Worm (Caenorhabditis elegans) whole organism, L1 larva: ENCODE results near the gene W02B3.4.
A peak's percentile ranks its signal among the peaks of the same experiment; 100 is the strongest.

Source experiments
- C04F5.9 ChIP-seq: sonication (generic microtip); optimal IDR thresholded peaks from 2 replicates; lab custom pipeline; 2016; ENCODE audit warnings: missing genetic modification characterization, missing compliant biosample characterization
- C34B4.2 ChIP-seq: sonication (generic microtip); optimal IDR thresholded peaks from 2 replicates; lab custom pipeline; 2017; ENCODE audit warnings: mild to moderate bottlenecking, missing genetic modification characterization, missing compliant biosample characterization
- F16B12.6 ChIP-seq: fragments of 150-350 bp; optimal IDR thresholded peaks from 2 replicates; lab custom pipeline; 2014; ENCODE audit warnings: missing biosample characterization, missing genetic modification characterization
- aha-1 ChIP-seq: fragments of 150-350 bp; optimal IDR thresholded peaks from 2 replicates; lab custom pipeline; 2014; ENCODE audit warnings: missing biosample characterization, missing genetic modification characterization
- alr-1 ChIP-seq: fragments of 200-800 bp; sonication (Bioruptor generic); optimal IDR thresholded peaks from 2 replicates; lab custom pipeline; 2018; ENCODE audit warnings: borderline replicate concordance, mild to moderate bottlenecking, missing genetic modification characterization, missing compliant biosample characterization
- aly-2 ChIP-seq: fragments of 150-350 bp; optimal IDR thresholded peaks from 2 replicates; lab custom pipeline; 2014; ENCODE audit warnings: missing biosample characterization, missing genetic modification characterization
- blmp-1 ChIP-seq: fragments of 150-350 bp; optimal IDR thresholded peaks from 2 replicates; lab custom pipeline; 2014; ENCODE audit warnings: missing biosample characterization, missing genetic modification characterization
- ceh-63 ChIP-seq: fragments of 200-800 bp; sonication (Bioruptor generic); optimal IDR thresholded peaks from 2 replicates; lab custom pipeline; 2018; ENCODE audit warnings: mild to moderate bottlenecking, missing genetic modification characterization, missing compliant biosample characterization
- ceh-82 ChIP-seq, 3 experiments: fragments of 150-350 bp in 1 of 3; sonication (generic microtip) in 2 of 3; optimal IDR thresholded peaks; 2 replicates each; lab custom pipeline; 2014 to 2017; ENCODE audit warnings: missing biosample characterization in 3 of 3, missing genetic modification characterization in 3 of 3
- dpl-1 ChIP-seq, 3 experiments: fragments of 150-350 bp in 2 of 3; sonication (generic microtip) in 1 of 3; optimal IDR thresholded peaks; 2 replicates each; lab custom pipeline; 2014 to 2017; ENCODE audit warnings: missing biosample characterization in 3 of 3, missing genetic modification characterization in 3 of 3, missing genetic modification reagents in 3 of 3
- efl-1 ChIP-seq, 4 experiments: fragments of 150-350 bp; optimal IDR thresholded peaks in 3 of 4; peaks in 1 of 4; 1 replicate in 1 of 4; 2 replicates in 3 of 4; lab custom pipeline; 2014; ENCODE audit warnings: missing biosample characterization in 2 of 4, missing genetic modification characterization in 2 of 4, missing genetic modification reagents in 2 of 4
- efl-3 ChIP-seq: fragments of 200-800 bp; sonication (Bioruptor generic); optimal IDR thresholded peaks from 2 replicates; lab custom pipeline; 2018; ENCODE audit warnings: mild to moderate bottlenecking, missing genetic modification characterization, missing compliant biosample characterization
- elt-3 ChIP-seq, 6 experiments: fragments of 150-350 bp in 1 of 6; sonication (generic microtip); optimal IDR thresholded peaks; 2 replicates each; lab custom pipeline; 2017 to 2018; ENCODE audit warnings: missing biosample characterization in 6 of 6, missing genetic modification characterization in 6 of 6, inconsistent platforms in 1 of 6
- hpl-2 ChIP-seq: fragments of 150-350 bp; optimal IDR thresholded peaks from 2 replicates; lab custom pipeline; 2014; ENCODE audit warnings: missing biosample characterization, missing genetic modification reagents, missing genetic modification characterization
- irx-1 ChIP-seq: sonication (generic microtip); optimal IDR thresholded peaks from 2 replicates; lab custom pipeline; 2016; ENCODE audit warnings: missing genetic modification characterization, missing compliant biosample characterization
- lin-14 ChIP-seq: fragments of 200-800 bp; sonication (Bioruptor generic); optimal IDR thresholded peaks from 2 replicates; lab custom pipeline; 2018; ENCODE audit warnings: mild to moderate bottlenecking, missing genetic modification characterization, moderate library complexity, missing compliant biosample characterization
- lin-35 ChIP-seq, 2 experiments: fragments of 150-350 bp; optimal IDR thresholded peaks; 2 replicates each; lab custom pipeline; 2014; ENCODE audit warnings: missing biosample characterization in 2 of 2, missing genetic modification characterization in 2 of 2, missing genetic modification reagents in 2 of 2
- mdl-1 ChIP-seq, 2 experiments: fragments of 150-350 bp; optimal IDR thresholded peaks; 2 replicates each; lab custom pipeline; 2014 to 2017; ENCODE audit warnings: missing biosample characterization in 2 of 2, missing genetic modification characterization in 2 of 2, inconsistent platforms in 1 of 2
- mef-2 ChIP-seq: fragments of 150-350 bp; optimal IDR thresholded peaks from 2 replicates; lab custom pipeline; 2014; ENCODE audit warnings: missing biosample characterization, missing genetic modification characterization
- mep-1 ChIP-seq: fragments of 150-350 bp; optimal IDR thresholded peaks from 2 replicates; lab custom pipeline; 2014; ENCODE audit warnings: missing biosample characterization, missing genetic modification characterization
- nhr-28 ChIP-seq: fragments of 150-350 bp; optimal IDR thresholded peaks from 2 replicates; lab custom pipeline; 2014; ENCODE audit warnings: missing biosample characterization, missing genetic modification characterization
- nhr-71 ChIP-seq: sonication (generic microtip); optimal IDR thresholded peaks from 2 replicates; lab custom pipeline; 2016; ENCODE audit warnings: mild to moderate bottlenecking, missing genetic modification characterization, moderate library complexity, missing compliant biosample characterization
- nhr-76 ChIP-seq: sonication (generic microtip); optimal IDR thresholded peaks from 2 replicates; lab custom pipeline; 2017; ENCODE audit warnings: missing biosample characterization, missing genetic modification characterization
- nhr-77 ChIP-seq: fragments of 150-350 bp; optimal IDR thresholded peaks from 2 replicates; lab custom pipeline; 2014; ENCODE audit warnings: missing biosample characterization, missing genetic modification characterization
- nhr-84 ChIP-seq: sonication (generic microtip); optimal IDR thresholded peaks from 2 replicates; lab custom pipeline; 2017; ENCODE audit warnings: missing biosample characterization, missing genetic modification characterization
- nhr-85 ChIP-seq: sonication (generic microtip); peaks from one replicate; lab custom pipeline; 2016; ENCODE audit warnings: missing genetic modification characterization, inconsistent platforms, missing compliant biosample characterization
- nhr-90 ChIP-seq: sonication (generic microtip); optimal IDR thresholded peaks from 2 replicates; lab custom pipeline; 2016; ENCODE audit warnings: mild to moderate bottlenecking, missing genetic modification characterization, missing compliant biosample characterization; ENCODE audit not compliant: poor library complexity
- rnt-1 ChIP-seq: sonication (generic microtip); optimal IDR thresholded peaks from 2 replicates; lab custom pipeline; 2016; ENCODE audit warnings: mild to moderate bottlenecking, missing genetic modification characterization, moderate library complexity, missing compliant biosample characterization
- snu-23 ChIP-seq: sonication (generic microtip); optimal IDR thresholded peaks from 2 replicates; lab custom pipeline; 2016; ENCODE audit warnings: missing genetic modification characterization, missing compliant biosample characterization
- sox-4 ChIP-seq: sonication (generic microtip); optimal IDR thresholded peaks from 2 replicates; lab custom pipeline; 2016; ENCODE audit warnings: missing genetic modification characterization, missing compliant biosample characterization
- sup-37 ChIP-seq: fragments of 200-800 bp; sonication (Bioruptor generic); optimal IDR thresholded peaks from 2 replicates; lab custom pipeline; 2018; ENCODE audit warnings: mild to moderate bottlenecking, missing genetic modification characterization, missing compliant biosample characterization
- swsn-7 ChIP-seq: sonication (generic microtip); optimal IDR thresholded peaks from 2 replicates; lab custom pipeline; 2016; ENCODE audit warnings: missing genetic modification characterization, missing compliant biosample characterization
- tbx-2 ChIP-seq: sonication (generic microtip); optimal IDR thresholded peaks from 2 replicates; lab custom pipeline; 2016; ENCODE audit warnings: missing genetic modification characterization, missing compliant biosample characterization
- tlp-1 ChIP-seq: fragments of 150-350 bp; optimal IDR thresholded peaks from 2 replicates; lab custom pipeline; 2014; ENCODE audit warnings: missing biosample characterization, missing genetic modification characterization
- unc-130 ChIP-seq: fragments of 150-350 bp; optimal IDR thresholded peaks from 2 replicates; lab custom pipeline; 2017; ENCODE audit warnings: missing biosample characterization, missing genetic modification characterization, inconsistent platforms
- unc-98 ChIP-seq: fragments of 200-800 bp; sonication (Bioruptor generic); IDR thresholded peaks from 2 replicates; pipeline ENCODE4 v1.3.6; 2022; ENCODE audit warnings: missing genetic modification characterization, missing compliant biosample characterization
- xbp-1 ChIP-seq: sonication (generic microtip); optimal IDR thresholded peaks from 2 replicates; lab custom pipeline; 2016; ENCODE audit warnings: missing genetic modification characterization, missing compliant biosample characterization
- zip-4 ChIP-seq: fragments of 200-800 bp; sonication (Bioruptor generic); optimal IDR thresholded peaks from 2 replicates; lab custom pipeline; 2018; ENCODE audit warnings: mild to moderate bottlenecking, missing genetic modification characterization, moderate library complexity, missing compliant biosample characterization
- ztf-11 ChIP-seq, 2 experiments: sonication (generic microtip); optimal IDR thresholded peaks; 2 replicates each; lab custom pipeline; 2016 to 2017; ENCODE audit warnings: missing genetic modification characterization in 2 of 2, missing biosample characterization in 1 of 2, missing compliant biosample characterization in 1 of 2

The W02B3.4 gene

ce11 chrIII:650539-650938 is 32.7 kb downstream of the W02B3.4 start:
- peak; percentile 46 for TF ChIP-seq nhr-85
- no peak for TF ChIP-seq hpl-2
- no peak for TF ChIP-seq unc-130
- TF ChIP-seq nhr-77 (tag; lab: Kevin White, UChicago), result no peak
- no peak for TF ChIP-seq zip-4 (GFP tag; lab: Kevin White, UChicago)
- TF ChIP-seq mep-1 (tag; lab: Kevin White, UChicago), result no peak
- no peak for TF ChIP-seq F16B12.6 (tag; lab: Kevin White, UChicago)
- TF ChIP-seq ztf-11 (tag; optimal IDR thresholded peaks at IDR 0.05; lab: Kevin White, UChicago), result no peak
- TF ChIP-seq ceh-63, result no peak
- TF ChIP-seq C04F5.9 (tag; lab: Kevin White, UChicago), result no peak
- TF ChIP-seq blmp-1 (tag; lab: Kevin White, UChicago), result peak; percentile 92
- no peak for TF ChIP-seq swsn-7 (tag; lab: Kevin White, UChicago)
- TF ChIP-seq nhr-76, result no peak
- no peak for TF ChIP-seq nhr-90 (tag; lab: Kevin White, UChicago)

ce11 chrIII:649935-650334 is 33.3 kb downstream of the W02B3.4 start:
- TF ChIP-seq nhr-28 (tag; lab: Kevin White, UChicago), result no peak
- TF ChIP-seq hpl-2, result no peak
- no peak for TF ChIP-seq mef-2
- no peak for TF ChIP-seq C34B4.2 (tag; lab: Kevin White, UChicago)
- TF ChIP-seq tbx-2 (tag; lab: Kevin White, UChicago), result no peak
- TF ChIP-seq ceh-82 (tag; optimal IDR thresholded peaks at IDR 0.05; lab: Kevin White, UChicago), result no peak
- no peak for TF ChIP-seq nhr-71
- TF ChIP-seq blmp-1 (tag; lab: Kevin White, UChicago), result peak; percentile 60
- TF ChIP-seq rnt-1 (tag; lab: Kevin White, UChicago), result no peak
- TF ChIP-seq nhr-84 (tag; lab: Kevin White, UChicago), result no peak
- no peak for TF ChIP-seq sox-4 (tag; lab: Kevin White, UChicago)
- no peak for TF ChIP-seq efl-3 (GFP tag; lab: Kevin White, UChicago)
- no peak for TF ChIP-seq unc-98 (GFP tag; lab: Robert Waterston, UW)
- TF ChIP-seq elt-3 (tag; optimal IDR thresholded peaks at IDR 0.05; lab: Kevin White, UChicago), result peak in 1 of 6 experiments; percentile 11

ce11 chrIII:647248-647647 is 36.0 kb downstream of the W02B3.4 start:
- TF ChIP-seq snu-23 (GFP tag; lab: Kevin White, UChicago) (peak; percentile 46), tlp-1 (tag; lab: Kevin White, UChicago) (no peak), lin-35 (GFP tag; optimal IDR thresholded peaks at IDR 0.05; lab: Kevin White, UChicago) (no peak), dpl-1 (GFP tag; optimal IDR thresholded peaks at IDR 0.05; lab: Kevin White, UChicago) (peak in 1 of 3 experiments; percentile 7), mdl-1 (tag; optimal IDR thresholded peaks at IDR 0.05; lab: Kevin White, UChicago) (peak in 1 of 2 experiments; percentile 37), blmp-1 (tag; lab: Kevin White, UChicago) (peak; percentile 14), tbx-2 (tag; lab: Kevin White, UChicago) (peak; percentile 7), efl-1 (optimal IDR thresholded peaks at IDR 0.05; lab: Kevin White, UChicago) (peak; percentile 1 to 62), efl-1 (GFP tag; optimal IDR thresholded peaks at IDR 0.05 in 1 of 2; lab: Kevin White, UChicago) (no peak), xbp-1 (tag; lab: Kevin White, UChicago) (peak; percentile 81), aha-1 (tag; lab: Kevin White, UChicago) (no peak), nhr-71 (peak; percentile 45), ceh-82 (tag; optimal IDR thresholded peaks at IDR 0.05; lab: Kevin White, UChicago) (peak in 1 of 3 experiments; percentile 25), swsn-7 (tag; lab: Kevin White, UChicago) (peak; percentile 26), nhr-90 (tag; lab: Kevin White, UChicago) (no peak), lin-14 (GFP tag; lab: Kevin White, UChicago) (peak; percentile 64)

ce11 chrIII:646454-646853 is 36.8 kb downstream of the W02B3.4 start, which contains the start of gene orai-1:
Gene orai-1 (plus strand): TSS chrIII:646754.
- TF ChIP-seq aly-2 (tag; lab: Kevin White, UChicago) (no peak), mep-1 (tag; lab: Kevin White, UChicago) (no peak), mef-2 (no peak), alr-1 (tag; lab: Kevin White, UChicago) (no peak), sup-37 (no peak), sox-4 (tag; lab: Kevin White, UChicago) (no peak), irx-1 (tag; lab: Kevin White, UChicago) (no peak)
